Fruit fly (Drosophila melanogaster) whole organism, embryonic: ENCODE measurements around the gene QIL1.

Experiments used
- ATbp ChIP-seq: fragments of 200-800 bp; sonication (Bioruptor generic); optimal IDR thresholded peaks from 2 replicates; lab custom pipeline; 2017; ENCODE audit warnings: missing biosample characterization, mild to moderate bottlenecking, missing genetic modification characterization, missing genetic modification reagents
- Aef1 ChIP-seq: fragments of 200-800 bp; sonication (Bioruptor generic); IDR thresholded peaks from 3 replicates; pipeline ENCODE4 v1.3.6; 2022; ENCODE audit warnings: missing biosample characterization, missing genetic modification characterization
- B-H1 ChIP-seq: fragments of 200-800 bp; sonication (Bioruptor generic); IDR thresholded peaks from 3 replicates; pipeline ENCODE4 v1.3.6; 2022; ENCODE audit warnings: missing biosample characterization, missing genetic modification characterization
- C15 ChIP-seq: fragments of 200-800 bp; sonication (Bioruptor generic); IDR thresholded peaks from 3 replicates; pipeline ENCODE4 v1.3.6; 2022; ENCODE audit warnings: missing biosample characterization, missing genetic modification characterization
- CG10462 ChIP-seq: fragments of 200-800 bp; sonication (Bioruptor generic); optimal IDR thresholded peaks from 2 replicates; lab custom pipeline; 2016; ENCODE audit warnings: missing biosample characterization, missing genetic modification characterization
- CG11085 ChIP-seq: fragments of 200-800 bp; sonication (Bioruptor generic); IDR thresholded peaks from 2 replicates; pipeline ENCODE4 v1.3.6; 2022; ENCODE audit warnings: missing biosample characterization, missing genetic modification characterization
- CG11696 ChIP-seq: fragments of 200-800 bp; sonication (Bioruptor generic); IDR thresholded peaks from 2 replicates; pipeline ENCODE4 v1.3.6; 2022; ENCODE audit warnings: missing biosample characterization, missing genetic modification characterization
- CG12236 ChIP-seq: fragments of 200-800 bp; sonication (Bioruptor generic); optimal IDR thresholded peaks from 2 replicates; lab custom pipeline; 2016; ENCODE audit warnings: missing biosample characterization, missing genetic modification characterization
- CG1233 ChIP-seq: fragments of 200-800 bp; sonication (Bioruptor generic); optimal IDR thresholded peaks from 4 replicates; lab custom pipeline; 2018; ENCODE audit warnings: missing biosample characterization, mild to moderate bottlenecking, missing genetic modification characterization
- CG13123 ChIP-seq: fragments of 200-800 bp; sonication (Bioruptor generic); optimal IDR thresholded peaks from 2 replicates; lab custom pipeline; 2016; ENCODE audit warnings: missing biosample characterization, missing genetic modification characterization
- CG14014 ChIP-seq: fragments of 200-800 bp; sonication (Bioruptor generic); IDR thresholded peaks from 2 replicates; pipeline ENCODE4 v1.3.6; 2022; ENCODE audit warnings: missing biosample characterization, missing genetic modification characterization
- CG17802 ChIP-seq: fragments of 200-800 bp; sonication (Bioruptor generic); optimal IDR thresholded peaks from 2 replicates; lab custom pipeline; 2018; ENCODE audit warnings: missing biosample characterization, mild to moderate bottlenecking, missing genetic modification characterization, moderate library complexity
- CG18619 ChIP-seq: fragments of 200-800 bp; sonication (Bioruptor generic); optimal IDR thresholded peaks from 3 replicates; lab custom pipeline; 2017; ENCODE audit warnings: missing biosample characterization, mild to moderate bottlenecking, missing genetic modification characterization
- CG2199 ChIP-seq: fragments of 200-800 bp; sonication (Bioruptor generic); IDR thresholded peaks from 3 replicates; pipeline ENCODE4 v1.3.6; 2022; ENCODE audit warnings: missing biosample characterization, missing genetic modification characterization
- CG30403 ChIP-seq: fragments of 200-800 bp; sonication (Bioruptor generic); optimal IDR thresholded peaks from 3 replicates; lab custom pipeline; 2016; ENCODE audit warnings: missing biosample characterization, missing genetic modification characterization
- CG3726 ChIP-seq: fragments of 200-800 bp; sonication (Bioruptor generic); IDR thresholded peaks from 3 replicates; pipeline ENCODE4, ENCODE4 v1.3.6; 2022; ENCODE audit warnings: missing biosample characterization, missing genetic modification characterization
- CG4404 ChIP-seq: fragments of 200-800 bp; sonication (Bioruptor generic); IDR thresholded peaks from 2 replicates; pipeline ENCODE4 v1.3.6; 2022; ENCODE audit warnings: missing biosample characterization, missing genetic modification characterization
- CG6272 ChIP-seq: fragments of 200-800 bp; sonication (Bioruptor generic); IDR thresholded peaks from 2 replicates; pipeline ENCODE4 v1.3.6; 2022; ENCODE audit warnings: missing biosample characterization, missing genetic modification characterization
- CG8924 ChIP-seq: fragments of 200-800 bp; optimal IDR thresholded peaks from 3 replicates; lab custom pipeline; 2019; ENCODE audit warnings: missing biosample characterization, mild to moderate bottlenecking, missing genetic modification characterization, moderate library complexity
- CG9609 ChIP-seq: fragments of 200-800 bp; sonication (Bioruptor generic); optimal IDR thresholded peaks from 3 replicates; lab custom pipeline; 2016; ENCODE audit warnings: missing biosample characterization, missing genetic modification characterization
- CG9797 ChIP-seq: fragments of 200-800 bp; sonication (Bioruptor generic); optimal IDR thresholded peaks from 3 replicates; lab custom pipeline; 2018; ENCODE audit warnings: missing biosample characterization, mild to moderate bottlenecking, missing genetic modification characterization
- CkIIα-i1 ChIP-seq: fragments of 200-800 bp; sonication (Bioruptor generic); IDR thresholded peaks from 2 replicates; pipeline ENCODE4 v1.3.6; 2022; ENCODE audit warnings: missing biosample characterization, missing genetic modification characterization
- D ChIP-seq, 2 experiments: fragments of 200-800 bp in 1 of 2; fragments of >200 bp in 1 of 2; sonication (Bioruptor generic) in 1 of 2; optimal IDR thresholded peaks; 2 replicates in 1 of 2; 3 replicates in 1 of 2; lab custom pipeline; 2017; ENCODE audit warnings: mild to moderate bottlenecking in 1 of 2, missing biosample characterization in 1 of 2, missing genetic modification characterization in 1 of 2, missing genetic modification reagents in 1 of 2
- Dad ChIP-seq: fragments of 200-800 bp; sonication (Bioruptor generic); optimal IDR thresholded peaks from 3 replicates; lab custom pipeline; 2016; ENCODE audit warnings: missing biosample characterization, missing genetic modification characterization
- Dip3 ChIP-seq: fragments of 200-800 bp; sonication (Bioruptor generic); optimal IDR thresholded peaks from 3 replicates; lab custom pipeline; 2016; ENCODE audit warnings: missing biosample characterization, missing genetic modification characterization
- Elba2 ChIP-seq: fragments of 200-800 bp; sonication (Bioruptor generic); optimal IDR thresholded peaks from 3 replicates; lab custom pipeline; 2016; ENCODE audit warnings: missing biosample characterization, missing genetic modification characterization
- H15 ChIP-seq: fragments of 200-800 bp; sonication (Bioruptor generic); IDR thresholded peaks from 3 replicates; pipeline ENCODE4 v1.3.6; 2022; ENCODE audit warnings: missing biosample characterization, missing genetic modification characterization
- Neu2 ChIP-seq: fragments of 200-800 bp; sonication (Bioruptor generic); optimal IDR thresholded peaks from 3 replicates; lab custom pipeline; 2016; ENCODE audit warnings: missing biosample characterization, missing genetic modification characterization, borderline replicate concordance
- Poxn ChIP-seq: fragments of 200-800 bp; sonication (Bioruptor generic); IDR thresholded peaks from 2 replicates; pipeline ENCODE4 v1.3.6; 2022; ENCODE audit warnings: missing biosample characterization, missing genetic modification characterization
- Rfx ChIP-seq: fragments of 200-800 bp; sonication (Bioruptor generic); IDR thresholded peaks from 2 replicates; pipeline ENCODE4 v1.3.6; 2022; ENCODE audit warnings: missing biosample characterization, missing genetic modification characterization
- Sry-δ ChIP-seq: fragments of 200-800 bp; sonication (Bioruptor generic); optimal IDR thresholded peaks from 2 replicates; lab custom pipeline; 2016; ENCODE audit warnings: missing biosample characterization, missing genetic modification characterization
- ac ChIP-seq: fragments of 200-800 bp; sonication (Bioruptor generic); optimal IDR thresholded peaks from 3 replicates; lab custom pipeline; 2017; ENCODE audit warnings: missing biosample characterization, mild to moderate bottlenecking, missing genetic modification characterization
- al ChIP-seq: fragments of 200-800 bp; sonication (Bioruptor generic); IDR thresholded peaks from 2 replicates; pipeline ENCODE4 v1.3.6; 2022; ENCODE audit warnings: missing biosample characterization, missing genetic modification characterization
- ase ChIP-seq: fragments of 200-800 bp; sonication (Bioruptor generic); IDR thresholded peaks from 3 replicates; pipeline ENCODE4 v1.3.6; 2022; ENCODE audit warnings: missing biosample characterization, missing genetic modification characterization
- ato ChIP-seq: fragments of 200-800 bp; sonication (Bioruptor generic); IDR thresholded peaks from 2 replicates; pipeline ENCODE4 v1.3.6; 2022; ENCODE audit warnings: missing biosample characterization, missing genetic modification characterization; ENCODE audit not compliant: partially characterized antibody
- az2 ChIP-seq: fragments of 200-800 bp; sonication (Bioruptor generic); optimal IDR thresholded peaks from 3 replicates; lab custom pipeline; 2016; ENCODE audit warnings: missing biosample characterization, missing genetic modification characterization
- cwo ChIP-seq: fragments of 200-800 bp; sonication (Bioruptor generic); optimal IDR thresholded peaks from 3 replicates; lab custom pipeline; 2017; ENCODE audit warnings: missing biosample characterization, missing genetic modification characterization, mild to moderate bottlenecking, moderate library complexity, missing genetic modification reagents
- dpn ChIP-seq, 2 experiments: fragments of 200-800 bp; sonication (Bioruptor generic); optimal IDR thresholded peaks; 3 replicates each; lab custom pipeline; 2016; ENCODE audit warnings: missing biosample characterization in 2 of 2, missing genetic modification characterization in 2 of 2
- gro ChIP-seq: fragments of 200-800 bp; sonication (Bioruptor generic); optimal IDR thresholded peaks from 2 replicates; lab custom pipeline; 2016; ENCODE audit warnings: missing biosample characterization, missing genetic modification characterization
- hbn ChIP-seq: fragments of 200-800 bp; sonication (Bioruptor generic); IDR thresholded peaks from 2 replicates; pipeline ENCODE4 v1.3.6; 2022; ENCODE audit warnings: missing biosample characterization, missing genetic modification characterization; ENCODE audit not compliant: partially characterized antibody
- jigr1 ChIP-seq: fragments of 200-800 bp; sonication (Bioruptor generic); IDR thresholded peaks from 3 replicates; pipeline ENCODE4 v1.3.6; 2022; ENCODE audit warnings: missing biosample characterization, missing genetic modification characterization
- odd ChIP-seq: fragments of 200-800 bp; sonication (Bioruptor generic); optimal IDR thresholded peaks from 2 replicates; lab custom pipeline; 2017; ENCODE audit warnings: missing biosample characterization, mild to moderate bottlenecking, missing genetic modification characterization
- otp ChIP-seq: fragments of 200-800 bp; sonication (Bioruptor generic); IDR thresholded peaks from 3 replicates; pipeline ENCODE4, ENCODE4 v1.3.6; 2022; ENCODE audit warnings: missing biosample characterization, missing genetic modification characterization
- pfk ChIP-seq: fragments of 200-800 bp; sonication (Bioruptor generic); optimal IDR thresholded peaks from 2 replicates; lab custom pipeline; 2018; ENCODE audit warnings: missing biosample characterization, mild to moderate bottlenecking, missing genetic modification characterization, moderate library complexity
- pho ChIP-seq: fragments of 200-800 bp; sonication (Bioruptor generic); optimal IDR thresholded peaks from 2 replicates; lab custom pipeline; 2016; ENCODE audit warnings: missing biosample characterization, missing genetic modification characterization
- run ChIP-seq: fragments of 200-800 bp; sonication (Bioruptor generic); optimal IDR thresholded peaks from 3 replicates; lab custom pipeline; 2018; ENCODE audit warnings: missing biosample characterization, mild to moderate bottlenecking, missing genetic modification characterization
- scrt ChIP-seq: fragments of 200-800 bp; sonication (Bioruptor generic); optimal IDR thresholded peaks from 2 replicates; lab custom pipeline; 2018; ENCODE audit warnings: missing biosample characterization, mild to moderate bottlenecking, missing genetic modification characterization, moderate library complexity
- sens-2 ChIP-seq: fragments of 200-800 bp; sonication (Bioruptor generic); IDR thresholded peaks from 2 replicates; pipeline ENCODE4 v1.3.6; 2022; ENCODE audit warnings: missing biosample characterization, missing genetic modification characterization
- sr ChIP-seq: fragments of 200-800 bp; sonication (Bioruptor generic); IDR thresholded peaks from 3 replicates; pipeline ENCODE4 v1.3.6; 2022; ENCODE audit warnings: missing biosample characterization, missing genetic modification characterization
- vfl ChIP-seq: fragments of 200-800 bp; sonication (Bioruptor generic); optimal IDR thresholded peaks from 2 replicates; lab custom pipeline; 2016; ENCODE audit warnings: missing biosample characterization, missing genetic modification characterization

Gene QIL1

DNA sequence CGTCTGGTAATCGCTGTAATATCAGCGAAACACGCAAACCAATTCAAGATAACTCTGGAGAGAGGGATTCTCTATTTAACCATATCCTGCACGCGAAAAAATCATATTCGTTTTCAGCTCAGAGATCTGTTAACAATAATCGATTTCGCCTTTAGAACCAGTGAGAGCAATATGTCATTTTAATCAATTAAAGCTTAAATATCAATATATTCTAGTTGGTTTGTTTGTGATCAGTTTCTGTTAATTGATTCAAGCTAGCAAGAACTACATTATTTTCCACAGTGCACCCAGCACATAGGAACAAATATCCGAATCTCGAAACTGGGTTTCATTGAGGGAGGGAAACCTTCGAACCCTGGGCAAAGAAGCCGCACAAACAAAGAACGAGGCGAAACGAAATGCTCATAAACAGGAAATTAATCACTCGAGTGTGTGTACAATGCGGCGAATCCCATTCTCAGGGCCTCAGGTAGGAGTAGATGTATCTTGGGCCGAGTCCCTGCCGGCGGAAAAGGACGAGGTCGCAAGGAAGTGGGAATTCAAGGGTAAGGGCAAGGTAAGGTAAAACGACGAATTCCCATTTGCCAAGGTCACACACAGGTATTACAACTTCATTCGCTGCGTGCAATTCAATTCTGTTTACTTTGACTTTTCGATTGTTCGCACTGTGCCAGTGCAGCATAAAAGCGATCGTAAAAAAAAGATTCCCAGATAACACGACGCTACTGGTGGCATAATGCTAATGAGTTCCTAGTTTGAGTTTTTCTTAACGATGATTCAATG lies 49.6 kb upstream of the QIL1 start (continued):
- TF ChIP-seq CG8924 (tag; lab: Kevin White, UChicago) (peak; percentile 78), Dip3 (GFP tag; lab: Kevin White, UChicago) (no peak), CG18619 (peak; percentile 12), B-H1 (GFP tag; lab: Robert Waterston, UW) (no peak), CG17802 (tag; lab: Kevin White, UChicago) (no peak), CG10462 (GFP tag; lab: Kevin White, UChicago) (peak; percentile 44), sr (GFP tag; lab: Robert Waterston, UW) (no peak), pfk (GFP tag; lab: Kevin White, UChicago) (no peak), pho (GFP tag; lab: Kevin White, UChicago) (peak; percentile 41), CkIIα-i1 (GFP tag; lab: Robert Waterston, UW) (no peak), Aef1 (GFP tag; lab: Robert Waterston, UW) (no peak), CG11085 (GFP tag; lab: Robert Waterston, UW) (no peak), ATbp (no peak), odd (GFP tag; lab: Kevin White, UChicago) (peak; percentile 4), D (optimal IDR thresholded peaks at IDR 0.05; lab: Kevin White, UChicago) (peak; percentile 57), D (GFP tag; optimal IDR thresholded peaks at IDR 0.05; lab: Kevin White, UChicago) (peak; percentile 5), cwo (GFP tag; lab: Kevin White, UChicago) (no peak), CG11696 (GFP tag; lab: Robert Waterston, UW) (no peak), run (tag; lab: Kevin White, UChicago) (no peak), CG6272 (GFP tag; lab: Robert Waterston, UW) (no peak), CG3726 (GFP tag; lab: Robert Waterston, UW) (no peak), Neu2 (GFP tag; lab: Kevin White, UChicago) (peak; percentile 55), dpn (GFP tag; optimal IDR thresholded peaks at IDR 0.05; lab: Kevin White, UChicago) (peak; percentile 37 to 38), CG4404 (GFP tag; lab: Robert Waterston, UW) (peak; percentile 88), CG2199 (GFP tag; lab: Robert Waterston, UW) (no peak), Poxn (GFP tag; lab: Robert Waterston, UW) (no peak), CG1233 (no peak), CG30403 (GFP tag; lab: Kevin White, UChicago) (peak; percentile 39), CG14014 (GFP tag; lab: Robert Waterston, UW) (no peak), Elba2 (GFP tag; lab: Kevin White, UChicago) (peak; percentile 83), Rfx (GFP tag; lab: Robert Waterston, UW) (no peak), CG9609 (GFP tag; lab: Kevin White, UChicago) (no peak), CG9797 (GFP tag; lab: Kevin White, UChicago) (no peak), sens-2 (GFP tag; lab: Robert Waterston, UW) (0 out of 2 replicates have a peak, but pooled peaks have one; percentile 17), CG12236 (GFP tag; lab: Kevin White, UChicago) (peak; percentile 32), jigr1 (GFP tag; lab: Robert Waterston, UW) (no peak), gro (GFP tag; lab: Kevin White, UChicago) (no peak), H15 (GFP tag; lab: Robert Waterston, UW) (no peak), ac (peak; percentile 76), Dad (GFP tag; lab: Kevin White, UChicago) (no peak), CG13123 (GFP tag; lab: Kevin White, UChicago) (no peak), vfl (peak; percentile 56), otp (GFP tag; lab: Robert Waterston, UW) (0 out of 3 replicates have a peak, but pooled peaks have one; percentile 20), scrt (GFP tag; lab: Kevin White, UChicago) (no peak), Sry-δ (GFP tag; lab: Kevin White, UChicago) (no peak), hbn (GFP tag; lab: Robert Waterston, UW) (no peak), ato (GFP tag; lab: Robert Waterston, UW) (no peak), ase (GFP tag; lab: Robert Waterston, UW) (no peak), C15 (GFP tag; lab: Robert Waterston, UW) (no peak), az2 (GFP tag; lab: Kevin White, UChicago) (peak; percentile 29), al (GFP tag; lab: Robert Waterston, UW) (no peak)
